Fruit fly (Drosophila melanogaster) whole organism, embryonic: ENCODE measurements around the gene CG17839.

Experiments
- Atf3 ChIP-seq: fragments of 200-800 bp; sonication (Bioruptor generic); optimal IDR thresholded peaks from 3 replicates; lab custom pipeline; 2016; ENCODE audit warnings: missing biosample characterization, missing genetic modification characterization
- Awh ChIP-seq: fragments of 200-800 bp; sonication (Bioruptor generic); IDR thresholded peaks from 2 replicates; pipeline ENCODE4, ENCODE4 v1.3.6; 2022; ENCODE audit warnings: missing biosample characterization, missing genetic modification characterization
- B-H2 ChIP-seq: fragments of 200-800 bp; sonication (Bioruptor generic); optimal IDR thresholded peaks from 2 replicates; lab custom pipeline; 2018; ENCODE audit warnings: missing biosample characterization, mild to moderate bottlenecking, missing genetic modification characterization
- BtbVII ChIP-seq: fragments of 200-800 bp; sonication (Bioruptor generic); optimal IDR thresholded peaks from 3 replicates; lab custom pipeline; 2017; ENCODE audit warnings: missing biosample characterization, mild to moderate bottlenecking, missing genetic modification characterization
- CG10267 ChIP-seq: fragments of 200-800 bp; sonication (Bioruptor generic); optimal IDR thresholded peaks from 2 replicates; lab custom pipeline; 2018; ENCODE audit warnings: missing biosample characterization, mild to moderate bottlenecking, missing genetic modification characterization, moderate library complexity
- CG11085 ChIP-seq: fragments of 200-800 bp; sonication (Bioruptor generic); IDR thresholded peaks from 2 replicates; pipeline ENCODE4 v1.3.6; 2022; ENCODE audit warnings: missing biosample characterization, missing genetic modification characterization
- CG11456 ChIP-seq: fragments of 200-800 bp; sonication (Bioruptor generic); IDR thresholded peaks from 3 replicates; pipeline ENCODE4 v1.3.6; 2022; ENCODE audit warnings: missing biosample characterization, missing genetic modification characterization
- CG17328 ChIP-seq: fragments of 200-800 bp; sonication (Bioruptor generic); IDR thresholded peaks from 2 replicates; pipeline ENCODE4 v1.3.6; 2022; ENCODE audit warnings: missing biosample characterization, missing genetic modification characterization
- CG2116 ChIP-seq: fragments of 200-800 bp; sonication (Bioruptor generic); optimal IDR thresholded peaks from 3 replicates; lab custom pipeline; 2018; ENCODE audit warnings: missing biosample characterization, mild to moderate bottlenecking, missing genetic modification characterization
- CG30020 ChIP-seq: fragments of 200-800 bp; optimal IDR thresholded peaks from 2 replicates; lab custom pipeline; 2019; ENCODE audit warnings: missing biosample characterization, mild to moderate bottlenecking, missing genetic modification characterization, moderate library complexity
- CG3838 ChIP-seq: fragments of 200-800 bp; sonication (Bioruptor generic); optimal IDR thresholded peaks from 3 replicates; lab custom pipeline; 2016; ENCODE audit warnings: missing biosample characterization, missing genetic modification characterization
- CG4854 ChIP-seq: fragments of 200-800 bp; sonication (Bioruptor generic); optimal IDR thresholded peaks from 2 replicates; lab custom pipeline; 2016; ENCODE audit warnings: missing biosample characterization, missing genetic modification characterization, inconsistent platforms
- CG5245 ChIP-seq: fragments of 200-800 bp; sonication (Bioruptor generic); optimal IDR thresholded peaks from 3 replicates; lab custom pipeline; 2016; ENCODE audit warnings: missing biosample characterization, missing genetic modification characterization
- CG5953 ChIP-seq: fragments of 200-800 bp; sonication (Bioruptor generic); IDR thresholded peaks from 2 replicates; pipeline ENCODE4 v1.3.6; 2022; ENCODE audit warnings: missing biosample characterization, missing genetic modification characterization
- CG8281 ChIP-seq: fragments of 200-800 bp; sonication (Bioruptor generic); optimal IDR thresholded peaks from 2 replicates; lab custom pipeline; 2018; ENCODE audit warnings: missing biosample characterization, mild to moderate bottlenecking, missing genetic modification characterization, moderate library complexity
- CG8388 ChIP-seq: fragments of 200-800 bp; sonication (Bioruptor generic); optimal IDR thresholded peaks from 2 replicates; lab custom pipeline; 2019; ENCODE audit warnings: missing biosample characterization, mild to moderate bottlenecking, missing genetic modification characterization, moderate library complexity
- CkIIα-i1 ChIP-seq: fragments of 200-800 bp; sonication (Bioruptor generic); IDR thresholded peaks from 2 replicates; pipeline ENCODE4 v1.3.6; 2022; ENCODE audit warnings: missing biosample characterization, missing genetic modification characterization
- Dip2 ChIP-seq: fragments of 200-800 bp; sonication (Bioruptor generic); IDR thresholded peaks from 2 replicates; pipeline ENCODE4 v1.3.6; 2022; ENCODE audit warnings: missing biosample characterization, missing genetic modification characterization
- HLH3B ChIP-seq: fragments of 200-800 bp; sonication (Bioruptor generic); IDR thresholded peaks from 2 replicates; pipeline ENCODE4 v1.3.6; 2022; ENCODE audit warnings: missing biosample characterization, missing genetic modification characterization
- HmgZ ChIP-seq: fragments of 200-800 bp; sonication (Bioruptor generic); optimal IDR thresholded peaks from 2 replicates; lab custom pipeline; 2018; ENCODE audit warnings: missing biosample characterization, mild to moderate bottlenecking, missing genetic modification characterization
- Hr39 ChIP-seq: fragments of >200 bp; optimal IDR thresholded peaks from 2 replicates; lab custom pipeline; 2017
- Jarid2 ChIP-seq: fragments of 200-800 bp; sonication (Bioruptor generic); optimal IDR thresholded peaks from 3 replicates; lab custom pipeline; 2017; ENCODE audit warnings: mild to moderate bottlenecking, missing biosample characterization, missing genetic modification reagents, missing genetic modification characterization
- MESR4 ChIP-seq: fragments of 200-800 bp; sonication (Bioruptor generic); optimal IDR thresholded peaks from 2 replicates; lab custom pipeline; 2018; ENCODE audit warnings: missing biosample characterization, mild to moderate bottlenecking, missing genetic modification characterization, moderate library complexity
- Meics ChIP-seq: fragments of 200-800 bp; sonication (Bioruptor generic); optimal IDR thresholded peaks from 2 replicates; lab custom pipeline; 2017; ENCODE audit warnings: missing biosample characterization, mild to moderate bottlenecking, missing genetic modification characterization
- PHDP ChIP-seq: fragments of 200-800 bp; sonication (Bioruptor generic); optimal IDR thresholded peaks from 3 replicates; lab custom pipeline; 2018; ENCODE audit warnings: missing biosample characterization, mild to moderate bottlenecking, missing genetic modification characterization, moderate library complexity
- Taf1 ChIP-seq: fragments of 200-800 bp; sonication (Bioruptor generic); IDR thresholded peaks from 2 replicates; pipeline ENCODE4 v1.3.6; 2022; ENCODE audit warnings: missing biosample characterization, missing genetic modification characterization
- Vsx1 ChIP-seq: fragments of 200-800 bp; sonication (Bioruptor generic); optimal IDR thresholded peaks from 2 replicates; lab custom pipeline; 2017; ENCODE audit warnings: missing biosample characterization, mild to moderate bottlenecking, missing genetic modification characterization, missing genetic modification reagents
- Xrp1 ChIP-seq: fragments of 200-800 bp; sonication (Bioruptor generic); IDR thresholded peaks from 2 replicates; pipeline ENCODE4 v1.3.6; 2022; ENCODE audit warnings: missing biosample characterization, missing genetic modification characterization
- YL-1 ChIP-seq: fragments of 200-800 bp; sonication (Bioruptor generic); optimal IDR thresholded peaks from 3 replicates; lab custom pipeline; 2017; ENCODE audit warnings: missing biosample characterization, mild to moderate bottlenecking, missing genetic modification characterization
- cas ChIP-seq: fragments of 200-800 bp; sonication (Bioruptor generic); IDR thresholded peaks from 2 replicates; pipeline ENCODE4 v1.3.6; 2022; ENCODE audit warnings: missing biosample characterization, missing genetic modification characterization
- corto ChIP-seq: fragments of 200-800 bp; sonication (Bioruptor generic); optimal IDR thresholded peaks from 2 replicates; lab custom pipeline; 2016; ENCODE audit warnings: missing biosample characterization, mild to moderate bottlenecking, missing genetic modification characterization, moderate library complexity
- cwo ChIP-seq: fragments of 200-800 bp; sonication (Bioruptor generic); optimal IDR thresholded peaks from 3 replicates; lab custom pipeline; 2017; ENCODE audit warnings: missing biosample characterization, missing genetic modification characterization, mild to moderate bottlenecking, moderate library complexity, missing genetic modification reagents
- dati ChIP-seq: fragments of 200-800 bp; sonication (Bioruptor generic); IDR thresholded peaks from 2 replicates; pipeline ENCODE4 v1.3.6; 2022; ENCODE audit warnings: missing biosample characterization, missing genetic modification characterization
- dimm ChIP-seq: fragments of 200-800 bp; sonication (Bioruptor generic); IDR thresholded peaks from 2 replicates; pipeline ENCODE4 v1.3.6; 2022; ENCODE audit warnings: missing biosample characterization, missing genetic modification characterization
- disco-r ChIP-seq: fragments of 200-800 bp; sonication (Bioruptor generic); optimal IDR thresholded peaks from 2 replicates; lab custom pipeline; 2016; ENCODE audit warnings: missing biosample characterization, missing genetic modification characterization
- dm ChIP-seq: fragments of 200-800 bp; sonication (Bioruptor generic); optimal IDR thresholded peaks from 3 replicates; lab custom pipeline; 2016; ENCODE audit warnings: missing biosample characterization, missing genetic modification characterization
- ems ChIP-seq: fragments of 200-800 bp; sonication (Bioruptor generic); optimal IDR thresholded peaks from 3 replicates; lab custom pipeline; 2016; ENCODE audit warnings: missing biosample characterization, missing genetic modification characterization
- exex ChIP-seq: fragments of 200-800 bp; sonication (Bioruptor generic); optimal IDR thresholded peaks from 4 replicates; lab custom pipeline; 2018; ENCODE audit warnings: missing biosample characterization, mild to moderate bottlenecking, missing genetic modification characterization, moderate library complexity
- fd102C ChIP-seq: fragments of 200-800 bp; sonication (Bioruptor generic); optimal IDR thresholded peaks from 2 replicates; lab custom pipeline; 2018; ENCODE audit warnings: missing biosample characterization, mild to moderate bottlenecking, missing genetic modification characterization, moderate library complexity
- grn ChIP-seq: fragments of 200-800 bp; sonication (Bioruptor generic); optimal IDR thresholded peaks from 3 replicates; lab custom pipeline; 2017; ENCODE audit warnings: missing biosample characterization, missing genetic modification characterization
- hth ChIP-seq: fragments of >200 bp; optimal IDR thresholded peaks from 2 replicates; lab custom pipeline; 2017; ENCODE audit warnings: inconsistent platforms
- lola ChIP-seq, 3 experiments: fragments of >200 bp in 2 of 3; fragments of 200-800 bp in 1 of 3; sonication (Bioruptor generic) in 1 of 3; optimal IDR thresholded peaks; 2 replicates each; lab custom pipeline; 2017 to 2019; ENCODE audit warnings: missing biosample characterization in 3 of 3, missing genetic modification characterization in 3 of 3, mild to moderate bottlenecking in 1 of 3, moderate library complexity in 1 of 3
- phol ChIP-seq: fragments of 200-800 bp; sonication (Bioruptor generic); optimal IDR thresholded peaks from 3 replicates; lab custom pipeline; 2018; ENCODE audit warnings: missing biosample characterization, mild to moderate bottlenecking, missing genetic modification characterization, moderate library complexity
- pita ChIP-seq: fragments of 200-800 bp; sonication (Bioruptor generic); optimal IDR thresholded peaks from 2 replicates; lab custom pipeline; 2017; ENCODE audit warnings: missing biosample characterization, mild to moderate bottlenecking, missing genetic modification characterization
- slp2 ChIP-seq: fragments of 200-800 bp; sonication (Bioruptor generic); optimal IDR thresholded peaks from 2 replicates; lab custom pipeline; 2016; ENCODE audit warnings: missing biosample characterization, missing genetic modification characterization
- sob ChIP-seq: fragments of 200-800 bp; sonication (Bioruptor generic); IDR thresholded peaks from 2 replicates; pipeline ENCODE4 v1.3.6; 2022; ENCODE audit warnings: missing biosample characterization, missing genetic modification characterization
- sqz ChIP-seq: fragments of 200-800 bp; sonication (Bioruptor generic); optimal IDR thresholded peaks from 3 replicates; lab custom pipeline; 2018; ENCODE audit warnings: missing biosample characterization, mild to moderate bottlenecking, missing genetic modification characterization
- tio ChIP-seq: fragments of 200-800 bp; sonication (Bioruptor generic); optimal IDR thresholded peaks from 2 replicates; lab custom pipeline; 2017; ENCODE audit warnings: missing biosample characterization, missing genetic modification characterization, inconsistent platforms
- trem ChIP-seq: fragments of 200-800 bp; optimal IDR thresholded peaks from 3 replicates; lab custom pipeline; 2019; ENCODE audit warnings: missing biosample characterization, mild to moderate bottlenecking, missing genetic modification characterization, moderate library complexity
- yki ChIP-seq: fragments of >200 bp; optimal IDR thresholded peaks from 3 replicates; lab custom pipeline; 2018

The CG17839 gene

dm6 chr3L:14755951-14756723, 48.8 kb upstream of the CG17839 start (continued):
- TF ChIP-seq lola (GFP tag; optimal IDR thresholded peaks at IDR 0.05; lab: Kevin White, UChicago) (peak in 1 of 3 experiments; percentile 72), Xrp1 (GFP tag; lab: Robert Waterston, UW) (peak; percentile 72), MESR4 (GFP tag; lab: Kevin White, UChicago) (no peak), slp2 (peak; percentile 75), HLH3B (GFP tag; lab: Robert Waterston, UW) (peak; percentile 77), trem (peak; percentile 38), CG11085 (GFP tag; lab: Robert Waterston, UW) (peak; percentile 67), Awh (GFP tag; lab: Robert Waterston, UW) (peak; percentile 15; the same call in 1 of the 2 replicates), corto (peak; percentile 33), cwo (peak; percentile 90), Atf3 (peak; percentile 37), CkIIα-i1 (GFP tag; lab: Robert Waterston, UW) (no peak), YL-1 (peak; percentile 0), ems (GFP tag; lab: Kevin White, UChicago) (peak; percentile 79), disco-r (GFP tag; lab: Kevin White, UChicago) (peak; percentile 74), Dip2 (no peak; the same call in 1 of the 2 replicates), tio (GFP tag; lab: Kevin White, UChicago) (peak; percentile 89), fd102C (GFP tag; lab: Kevin White, UChicago) (no peak), CG11456 (peak; percentile 87), dati (0 out of 2 replicates have a peak, but pooled peaks have one; percentile 9), CG5245 (GFP tag; lab: Kevin White, UChicago) (peak; percentile 70), CG3838 (GFP tag; lab: Kevin White, UChicago) (peak; percentile 25), CG30020 (tag; lab: Kevin White, UChicago) (peak; percentile 50), PHDP (tag; lab: Kevin White, UChicago) (peak; percentile 87), CG8281 (peak; percentile 76), grn (GFP tag; lab: Kevin White, UChicago) (peak; percentile 87), Jarid2 (GFP tag; lab: Kevin White, UChicago) (no peak), CG17328 (peak; percentile 69; the same call in 1 of the 2 replicates), Vsx1 (GFP tag; lab: Kevin White, UChicago) (peak; percentile 48), phol (tag; lab: Kevin White, UChicago) (peak; percentile 91), CG4854 (peak; percentile 63), CG2116 (peak; percentile 26), Taf1 (GFP tag; lab: Robert Waterston, UW) (peak; percentile 77), Hr39 (lab: Kevin White, UChicago) (no peak), exex (tag; lab: Kevin White, UChicago) (peak; percentile 56), B-H2 (GFP tag; lab: Kevin White, UChicago) (peak; percentile 40), CG5953 (GFP tag; lab: Robert Waterston, UW) (peak; percentile 64; the same call in 1 of the 2 replicates), dimm (GFP tag; lab: Robert Waterston, UW) (peak; percentile 9; the same call in 1 of the 2 replicates), Meics (GFP tag; lab: Kevin White, UChicago) (peak; percentile 93), sqz (GFP tag; lab: Kevin White, UChicago) (peak; percentile 48), hth (lab: Kevin White, UChicago) (no peak), yki (lab: Kevin White, UChicago) (peak; percentile 73), pita (GFP tag; lab: Kevin White, UChicago) (no peak), CG10267 (tag; lab: Kevin White, UChicago) (peak; percentile 71), dm (GFP tag; lab: Kevin White, UChicago) (peak; percentile 19), CG8388 (GFP tag; lab: Kevin White, UChicago) (peak; percentile 84), sob (GFP tag; lab: Robert Waterston, UW) (peak; percentile 39), HmgZ (tag; lab: Kevin White, UChicago) (peak; percentile 67), cas (GFP tag; lab: Robert Waterston, UW) (0 out of 2 replicates have a peak, but pooled peaks have one; percentile 31), BtbVII (peak; percentile 80)
